Worm (Caenorhabditis elegans): ENCODE results near the gene ssp-10.
"Not testable (repeated sequence)": the region's sequence is repeated elsewhere in the genome, so short reads cannot be mapped to it uniquely, and the experiment has no call there.

ssp-10 gene

DNA sequence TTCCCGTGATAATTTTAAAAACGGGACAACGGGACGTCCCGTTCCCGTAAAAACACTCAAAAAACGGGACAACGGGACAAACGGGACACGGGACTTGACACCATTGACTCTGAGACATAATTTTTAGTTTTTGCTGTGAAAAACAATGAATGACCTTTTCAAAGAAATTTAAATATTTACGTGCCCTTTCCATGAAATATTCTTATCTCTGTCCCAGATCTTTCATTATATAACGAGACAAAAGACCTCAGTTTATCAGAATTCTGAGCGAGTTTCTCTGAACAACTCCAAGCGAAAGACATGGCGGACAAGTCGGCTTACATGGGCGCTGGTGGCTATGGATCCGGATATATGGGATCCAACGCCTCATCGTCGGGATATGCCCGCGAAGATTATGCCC is 7.1 kb downstream of the ssp-10 start, which contains the start of gene nspd-2:
Gene nspd-2, plus strand, starts transcription at position 301 of the 400 bp plus-strand sequence.
- TF ChIP-seq dao-5 (tag; optimal IDR thresholded peaks at IDR 0.05) (no peak), him-1 (tag; optimal IDR thresholded peaks at IDR 0.05) (no peak), W03F9.2 (tag; optimal IDR thresholded peaks at IDR 0.05) (no peak)

ce11 chrIV:9842071-9842470 is 8.8 kb downstream of the ssp-10 start, which contains the start of gene K07F5.17:
Gene K07F5.17 (plus strand): TSS chrIV:9842371.
- TF ChIP-seq dao-5 (tag; optimal IDR thresholded peaks at IDR 0.05) = no peak
- no peak for TF ChIP-seq him-1 (tag; optimal IDR thresholded peaks at IDR 0.05)
- TF ChIP-seq W03F9.2 (tag; optimal IDR thresholded peaks at IDR 0.05) = no peak

ce11 chrIV:9840984-9841590 is 9.7 kb downstream of the ssp-10 start, which contains the start of the genes kin-24 and msp-56:
Gene kin-24 (minus strand): TSS chrIV:9841084.
Gene msp-56 (plus strand): TSS chrIV:9841540.
- no peak for TF ChIP-seq him-1 (tag; optimal IDR thresholded peaks at IDR 0.05)
- TF ChIP-seq dao-5 (tag; optimal IDR thresholded peaks at IDR 0.05) = no peak
- TF ChIP-seq W03F9.2 (tag; optimal IDR thresholded peaks at IDR 0.05) = no peak

- TF ChIP-seq W03F9.2, him-1, dao-5 (tag; optimal IDR thresholded peaks at IDR 0.05): not testable (repeated sequence)
Measured at ce11 chrIV:9837349-9837748, 13.5 kb downstream of the ssp-10 start, which contains the start of gene msp-10. Gene msp-10 (plus strand): TSS chrIV:9837649.

ce11 chrIV:9836317-9836716 is 14.5 kb downstream of the ssp-10 start, which contains the start of gene msp-81:
Gene msp-81 (minus strand): TSS chrIV:9836417.
- TF ChIP-seq dao-5 (tag; optimal IDR thresholded peaks at IDR 0.05) = no peak
- no peak for TF ChIP-seq W03F9.2 (tag; optimal IDR thresholded peaks at IDR 0.05)
- TF ChIP-seq him-1 (tag; optimal IDR thresholded peaks at IDR 0.05) = no peak

ce11 chrIV:9833337-9833736 is 17.5 kb downstream of the ssp-10 start:
- TF ChIP-seq W03F9.2 (tag; optimal IDR thresholded peaks at IDR 0.05) = no peak
- no peak for TF ChIP-seq dao-5 (tag; optimal IDR thresholded peaks at IDR 0.05)
- no peak for TF ChIP-seq him-1 (tag; optimal IDR thresholded peaks at IDR 0.05)

DNA sequence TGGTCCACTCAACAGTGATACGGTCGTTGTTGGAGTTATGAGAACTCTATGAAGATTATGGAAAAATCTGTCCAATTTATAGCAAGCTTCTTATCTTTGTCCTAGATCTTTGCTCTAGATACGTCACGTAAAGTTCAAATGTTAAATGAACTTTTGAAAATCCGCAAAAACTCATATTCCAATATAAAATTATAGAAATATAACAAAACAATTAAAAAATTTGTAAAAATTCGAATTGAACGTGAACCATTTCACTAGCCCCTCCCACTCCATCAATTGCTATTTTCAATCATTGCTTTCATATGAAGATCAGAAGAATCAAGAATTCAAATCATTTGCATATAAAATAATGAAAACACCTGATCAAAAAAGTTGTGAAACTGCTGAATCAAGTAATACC is 18.2 kb downstream of the ssp-10 start, which contains the start of gene kin-21:
Gene kin-21, plus strand, starts transcription at position 301 of the 400 bp plus-strand sequence.
- no peak for TF ChIP-seq dao-5 (tag; optimal IDR thresholded peaks at IDR 0.05)
- no peak for TF ChIP-seq him-1 (tag; optimal IDR thresholded peaks at IDR 0.05)
- TF ChIP-seq W03F9.2 (tag; optimal IDR thresholded peaks at IDR 0.05) = no peak

DNA sequence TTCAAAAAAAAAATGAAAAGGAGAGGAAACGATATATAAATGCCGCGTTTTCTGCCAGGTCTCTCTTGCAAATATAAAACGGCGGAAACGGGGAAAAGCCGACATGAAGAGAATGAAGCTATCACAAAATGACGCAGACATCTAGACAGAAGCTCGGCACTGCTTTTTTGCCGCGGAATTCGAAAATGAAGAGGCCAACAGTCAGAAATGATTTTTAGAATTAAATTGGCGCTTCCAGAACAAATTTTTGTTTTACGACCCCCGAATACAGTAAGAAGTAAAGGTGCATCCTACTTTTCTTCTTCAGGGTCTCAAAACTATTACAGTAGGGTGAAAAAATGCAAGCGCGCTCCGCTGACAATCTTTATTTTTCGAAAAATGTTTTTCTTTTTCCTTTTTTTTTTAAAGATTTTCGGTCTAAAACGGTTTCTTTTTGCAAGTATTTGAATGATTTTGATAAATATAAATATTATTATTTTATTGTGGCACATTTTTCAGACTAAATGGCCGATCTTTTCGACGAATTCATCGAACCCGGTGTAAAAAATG is 25.6 kb downstream of the ssp-10 start, which contains the start of gene mtr-4:
Gene mtr-4, plus strand, starts transcription at position 499 of the 549 bp plus-strand sequence.
- TF ChIP-seq dao-5 (tag; optimal IDR thresholded peaks at IDR 0.05) (no peak), W03F9.2 (tag; optimal IDR thresholded peaks at IDR 0.05) (peak; percentile 48), him-1 (tag; optimal IDR thresholded peaks at IDR 0.05) (no peak)

- no peak for TF ChIP-seq W03F9.2 (tag; optimal IDR thresholded peaks at IDR 0.05)
- no peak for TF ChIP-seq him-1 (tag; optimal IDR thresholded peaks at IDR 0.05)
- TF ChIP-seq dao-5 (tag; optimal IDR thresholded peaks at IDR 0.05) = no peak
Measured at ce11 chrIV:9824480-9824879, 26.4 kb downstream of the ssp-10 start, which contains the start of gene catp-6. Gene catp-6 (minus strand): TSS chrIV:9824580.

DNA sequence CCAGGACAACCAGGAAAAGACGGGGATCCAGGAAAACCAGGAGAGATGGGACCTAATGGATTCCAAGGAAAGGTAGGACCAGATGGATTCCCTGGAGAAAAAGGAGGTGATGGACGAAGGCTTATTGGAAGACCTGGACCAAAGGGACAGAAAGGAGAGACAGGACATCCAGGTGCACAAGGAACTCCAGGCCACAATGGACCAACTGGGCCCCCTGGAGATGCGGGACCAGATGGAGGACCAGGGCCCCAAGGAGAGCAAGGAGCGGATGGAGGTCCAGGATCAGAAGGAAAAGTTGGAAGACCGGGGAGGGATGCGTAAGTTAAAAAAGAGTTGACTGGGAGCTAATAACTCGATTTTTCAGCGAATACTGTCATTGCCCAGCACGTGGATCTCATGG is 28.2 kb downstream of the ssp-10 start:
- TF ChIP-seq W03F9.2 (tag; optimal IDR thresholded peaks at IDR 0.05) (no peak), him-1 (tag; optimal IDR thresholded peaks at IDR 0.05) (no peak), dao-5 (tag; optimal IDR thresholded peaks at IDR 0.05) (no peak)

DNA sequence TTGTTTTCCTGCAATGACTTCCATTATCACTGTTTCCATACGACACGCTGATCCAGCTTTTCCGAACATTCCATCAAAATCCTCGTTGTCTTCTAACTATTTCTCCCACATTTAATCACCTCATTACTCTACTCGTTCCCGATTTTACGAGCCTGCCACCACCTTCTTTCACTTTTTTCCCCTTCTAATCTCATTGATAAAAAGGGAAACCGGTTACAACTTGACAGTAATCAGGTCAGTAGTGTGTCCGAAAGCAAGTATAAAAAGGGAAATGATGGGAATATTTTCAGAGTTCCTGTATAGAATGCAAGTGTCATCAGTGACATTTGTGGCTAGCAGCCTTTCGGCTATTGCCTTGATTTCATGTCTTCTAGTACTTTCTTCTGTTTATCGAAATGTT is 29.2 kb downstream of the ssp-10 start, which contains the start of gene col-123:
Gene col-123, plus strand, starts transcription at position 301 of the 400 bp plus-strand sequence.
- TF ChIP-seq dao-5 (tag; optimal IDR thresholded peaks at IDR 0.05) = no peak
- no peak for TF ChIP-seq him-1 (tag; optimal IDR thresholded peaks at IDR 0.05)
- no peak for TF ChIP-seq W03F9.2 (tag; optimal IDR thresholded peaks at IDR 0.05)

DNA sequence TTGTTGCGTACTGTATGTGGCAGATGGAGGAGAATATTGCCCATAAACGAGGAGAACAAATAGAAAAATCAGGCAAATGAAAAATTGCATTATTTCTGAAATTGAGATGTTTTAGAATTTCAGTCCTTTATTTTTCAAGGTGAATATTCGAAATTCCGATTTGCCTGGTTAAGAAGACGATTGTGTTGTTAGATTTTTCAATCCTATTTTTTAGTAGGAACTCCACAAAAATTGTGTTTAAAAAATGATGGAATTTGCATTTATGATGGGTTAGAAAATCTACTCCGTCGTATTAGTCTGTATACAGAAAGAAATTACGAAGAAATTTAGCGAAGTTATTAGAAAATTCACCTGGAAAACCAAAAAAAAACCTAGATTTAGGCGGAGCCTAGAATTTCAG is 35.4 kb downstream of the ssp-10 start, which contains the start of gene egl-20:
Gene egl-20, minus strand, starts transcription at position 101 of the 400 bp plus-strand sequence.
- TF ChIP-seq him-1 (tag; optimal IDR thresholded peaks at IDR 0.05) (no peak), W03F9.2 (tag; optimal IDR thresholded peaks at IDR 0.05) (no peak), dao-5 (tag; optimal IDR thresholded peaks at IDR 0.05) (no peak)

ce11 chrIV:9811487-9811886 is 39.3 kb downstream of the ssp-10 start:
- TF ChIP-seq him-1 (tag; optimal IDR thresholded peaks at IDR 0.05) (no peak), dao-5 (tag; optimal IDR thresholded peaks at IDR 0.05) (no peak), W03F9.2 (tag; optimal IDR thresholded peaks at IDR 0.05) (no peak)

- TF ChIP-seq dao-5 (tag; optimal IDR thresholded peaks at IDR 0.05) (no peak), W03F9.2 (tag; optimal IDR thresholded peaks at IDR 0.05) (no peak), him-1 (tag; optimal IDR thresholded peaks at IDR 0.05) (no peak)
Measured at ce11 chrIV:9810633-9811032, 40.2 kb downstream of the ssp-10 start, which contains the start of gene dct-15. Gene dct-15 (minus strand): TSS chrIV:9810733.

Data from whole organism, L4/young adult.